Fruit fly (Drosophila melanogaster) whole organism, embryonic: ENCODE measurements around the gene fru.

Experiments used
- Adf1 ChIP-seq: fragments of 200-800 bp; sonication (Bioruptor generic); IDR thresholded peaks from 2 replicates; pipeline ENCODE4 v1.3.6; 2022; ENCODE audit warnings: missing biosample characterization, missing genetic modification characterization
- Aef1 ChIP-seq: fragments of 200-800 bp; sonication (Bioruptor generic); IDR thresholded peaks from 3 replicates; pipeline ENCODE4 v1.3.6; 2022; ENCODE audit warnings: missing biosample characterization, missing genetic modification characterization
- BtbVII ChIP-seq: fragments of 200-800 bp; sonication (Bioruptor generic); optimal IDR thresholded peaks from 3 replicates; lab custom pipeline; 2017; ENCODE audit warnings: missing biosample characterization, mild to moderate bottlenecking, missing genetic modification characterization
- CG1024 ChIP-seq: fragments of 200-800 bp; sonication (Bioruptor generic); IDR thresholded peaks from 2 replicates; pipeline ENCODE4 v1.3.6; 2022; ENCODE audit warnings: missing biosample characterization, missing genetic modification characterization
- CG10366 ChIP-seq: fragments of 200-800 bp; sonication (Bioruptor generic); IDR thresholded peaks from 2 replicates; pipeline ENCODE4 v1.3.6; 2022; ENCODE audit warnings: missing biosample characterization, missing genetic modification characterization
- CG10959 ChIP-seq: fragments of 200-800 bp; sonication (Bioruptor generic); IDR thresholded peaks from 2 replicates; pipeline ENCODE4 v1.3.6; 2022; ENCODE audit warnings: missing biosample characterization, missing genetic modification characterization
- CG11085 ChIP-seq: fragments of 200-800 bp; sonication (Bioruptor generic); IDR thresholded peaks from 2 replicates; pipeline ENCODE4 v1.3.6; 2022; ENCODE audit warnings: missing biosample characterization, missing genetic modification characterization
- CG11398 ChIP-seq: fragments of 200-800 bp; sonication (Bioruptor generic); optimal IDR thresholded peaks from 2 replicates; lab custom pipeline; 2016; ENCODE audit warnings: missing biosample characterization, missing genetic modification characterization
- CG12299 ChIP-seq: fragments of 200-800 bp; sonication (Bioruptor generic); optimal IDR thresholded peaks from 2 replicates; lab custom pipeline; 2018; ENCODE audit warnings: missing biosample characterization, mild to moderate bottlenecking, missing genetic modification characterization
- CG12942 ChIP-seq: fragments of 200-800 bp; sonication (Bioruptor generic); optimal IDR thresholded peaks from 3 replicates; lab custom pipeline; 2016; ENCODE audit warnings: missing biosample characterization, missing genetic modification characterization
- CG13894 ChIP-seq: fragments of 200-800 bp; sonication (Bioruptor generic); optimal IDR thresholded peaks from 3 replicates; lab custom pipeline; 2018; ENCODE audit warnings: missing biosample characterization, mild to moderate bottlenecking, missing genetic modification characterization, moderate library complexity
- CG14860 ChIP-seq: fragments of 200-800 bp; sonication (Bioruptor generic); IDR thresholded peaks from 3 replicates; pipeline ENCODE4 v1.3.6; 2022; ENCODE audit warnings: missing biosample characterization, missing genetic modification characterization; ENCODE audit not compliant: partially characterized antibody
- CG17612 ChIP-seq: fragments of 200-800 bp; sonication (Bioruptor generic); IDR thresholded peaks from 2 replicates; pipeline ENCODE4 v1.3.6; 2022; ENCODE audit warnings: missing biosample characterization, missing genetic modification characterization
- CG2116 ChIP-seq: fragments of 200-800 bp; sonication (Bioruptor generic); optimal IDR thresholded peaks from 3 replicates; lab custom pipeline; 2018; ENCODE audit warnings: missing biosample characterization, mild to moderate bottlenecking, missing genetic modification characterization
- CG32532 ChIP-seq: fragments of 200-800 bp; sonication (Bioruptor generic); IDR thresholded peaks from 2 replicates; pipeline ENCODE4 v1.3.6; 2022; ENCODE audit warnings: missing biosample characterization, missing genetic modification characterization
- CG34224 ChIP-seq: fragments of 200-800 bp; sonication (Bioruptor generic); IDR thresholded peaks from 3 replicates; pipeline ENCODE4 v1.3.6; 2022; ENCODE audit warnings: missing biosample characterization, missing genetic modification characterization; ENCODE audit not compliant: partially characterized antibody
- CG6175 ChIP-seq: fragments of 200-800 bp; sonication (Bioruptor generic); IDR thresholded peaks from 3 replicates; pipeline ENCODE4 v1.3.6; 2022; ENCODE audit warnings: missing biosample characterization, missing genetic modification characterization
- CG6254 ChIP-seq: fragments of 200-800 bp; sonication (Bioruptor generic); optimal IDR thresholded peaks from 3 replicates; lab custom pipeline; 2017; ENCODE audit warnings: mild to moderate bottlenecking, missing biosample characterization, missing genetic modification reagents, missing genetic modification characterization
- CG6654 ChIP-seq: fragments of 200-800 bp; sonication (Bioruptor generic); optimal IDR thresholded peaks from 2 replicates; lab custom pipeline; 2017; ENCODE audit warnings: missing biosample characterization, mild to moderate bottlenecking, missing genetic modification characterization
- CG6689 ChIP-seq: fragments of 200-800 bp; sonication (Bioruptor generic); IDR thresholded peaks from 2 replicates; pipeline ENCODE4 v1.3.6; 2022; ENCODE audit warnings: missing biosample characterization, missing genetic modification characterization
- CG7839 ChIP-seq: fragments of 200-800 bp; sonication (Bioruptor generic); optimal IDR thresholded peaks from 3 replicates; lab custom pipeline; 2018; ENCODE audit warnings: missing biosample characterization, mild to moderate bottlenecking, missing genetic modification characterization, moderate library complexity
- CG7928 ChIP-seq: fragments of 200-800 bp; sonication (Bioruptor generic); optimal IDR thresholded peaks from 2 replicates; lab custom pipeline; 2017; ENCODE audit warnings: missing biosample characterization, mild to moderate bottlenecking, missing genetic modification characterization
- CG8290 ChIP-seq, 3 experiments: fragments of 200-800 bp; sonication (Bioruptor generic); optimal IDR thresholded peaks; 2 replicates each; lab custom pipeline; 2016 to 2019; ENCODE audit warnings: missing biosample characterization in 3 of 3, missing genetic modification characterization in 3 of 3, mild to moderate bottlenecking in 2 of 3, moderate library complexity in 1 of 3
- CG9215 ChIP-seq: fragments of 200-800 bp; sonication (Bioruptor generic); IDR thresholded peaks from 2 replicates; pipeline ENCODE4 v1.3.6; 2022; ENCODE audit warnings: missing biosample characterization, missing genetic modification characterization
- CG9727 ChIP-seq: fragments of 200-800 bp; sonication (Bioruptor generic); optimal IDR thresholded peaks from 3 replicates; lab custom pipeline; 2017; ENCODE audit warnings: missing biosample characterization, mild to moderate bottlenecking, missing genetic modification characterization
- CHES-1-like ChIP-seq: fragments of 200-800 bp; sonication (Bioruptor generic); optimal IDR thresholded peaks from 2 replicates; lab custom pipeline; 2016; ENCODE audit warnings: missing biosample characterization, missing genetic modification characterization
- Chrac-16 ChIP-seq: fragments of 200-800 bp; sonication (Bioruptor generic); optimal IDR thresholded peaks from 3 replicates; lab custom pipeline; 2016; ENCODE audit warnings: missing biosample characterization, missing genetic modification characterization
- Dip2 ChIP-seq: fragments of 200-800 bp; sonication (Bioruptor generic); IDR thresholded peaks from 2 replicates; pipeline ENCODE4 v1.3.6; 2022; ENCODE audit warnings: missing biosample characterization, missing genetic modification characterization
- Doc3 ChIP-seq: fragments of 200-800 bp; sonication (Bioruptor generic); IDR thresholded peaks from 3 replicates; pipeline ENCODE4 v1.3.6; 2022; ENCODE audit warnings: missing biosample characterization, missing genetic modification characterization; ENCODE audit not compliant: partially characterized antibody
- E2f1 ChIP-seq: fragments of 200-800 bp; sonication (Bioruptor generic); IDR thresholded peaks from 2 replicates; pipeline ENCODE4 v1.3.6; 2022; ENCODE audit warnings: missing biosample characterization, missing genetic modification characterization
- H2.0 ChIP-seq: fragments of 200-800 bp; sonication (Bioruptor generic); IDR thresholded peaks from 2 replicates; pipeline ENCODE4 v1.3.6; 2022; ENCODE audit warnings: missing biosample characterization, missing genetic modification characterization
- Hr39 ChIP-seq: fragments of >200 bp; optimal IDR thresholded peaks from 2 replicates; lab custom pipeline; 2017
- Jarid2 ChIP-seq: fragments of 200-800 bp; sonication (Bioruptor generic); optimal IDR thresholded peaks from 3 replicates; lab custom pipeline; 2017; ENCODE audit warnings: mild to moderate bottlenecking, missing biosample characterization, missing genetic modification reagents, missing genetic modification characterization
- Oaz ChIP-seq: fragments of 200-800 bp; sonication (Bioruptor generic); IDR thresholded peaks from 2 replicates; pipeline ENCODE4 v1.3.6; 2022; ENCODE audit warnings: missing biosample characterization, missing genetic modification characterization
- Pdp1 ChIP-seq, 2 experiments: fragments of 200-800 bp; sonication (Bioruptor generic); optimal IDR thresholded peaks; 3 replicates each; lab custom pipeline; 2016; ENCODE audit warnings: missing biosample characterization in 2 of 2, missing genetic modification characterization in 2 of 2, mild to moderate bottlenecking in 1 of 2, moderate library complexity in 1 of 2
- Xbp1 ChIP-seq: fragments of 200-800 bp; sonication (Bioruptor generic); optimal IDR thresholded peaks from 3 replicates; lab custom pipeline; 2016; ENCODE audit warnings: missing biosample characterization, mild to moderate bottlenecking, missing genetic modification characterization
- abd-A ChIP-seq: fragments of 200-800 bp; sonication (Bioruptor generic); optimal IDR thresholded peaks from 3 replicates; lab custom pipeline; 2019; ENCODE audit warnings: missing biosample characterization, mild to moderate bottlenecking, missing genetic modification characterization, moderate library complexity
- bcd ChIP-seq: fragments of 200-800 bp; sonication (Bioruptor generic); optimal IDR thresholded peaks from 2 replicates; lab custom pipeline; 2017; ENCODE audit warnings: missing biosample characterization, mild to moderate bottlenecking, missing genetic modification characterization
- cwo ChIP-seq: fragments of 200-800 bp; sonication (Bioruptor generic); optimal IDR thresholded peaks from 3 replicates; lab custom pipeline; 2017; ENCODE audit warnings: missing biosample characterization, missing genetic modification characterization, mild to moderate bottlenecking, moderate library complexity, missing genetic modification reagents
- disco-r ChIP-seq: fragments of 200-800 bp; sonication (Bioruptor generic); optimal IDR thresholded peaks from 2 replicates; lab custom pipeline; 2016; ENCODE audit warnings: missing biosample characterization, missing genetic modification characterization
- inv ChIP-seq: fragments of 200-800 bp; sonication (Bioruptor generic); IDR thresholded peaks from 2 replicates; pipeline ENCODE4 v1.3.6; 2022; ENCODE audit warnings: missing biosample characterization, missing genetic modification characterization; ENCODE audit not compliant: partially characterized antibody
- kni ChIP-seq: fragments of 200-800 bp; sonication (Bioruptor generic); optimal IDR thresholded peaks from 3 replicates; lab custom pipeline; 2017; ENCODE audit warnings: mild to moderate bottlenecking, missing biosample characterization, missing genetic modification reagents, missing genetic modification characterization
- mam ChIP-seq: fragments of 200-800 bp; sonication (Bioruptor generic); optimal IDR thresholded peaks from 3 replicates; lab custom pipeline; 2016; ENCODE audit warnings: missing biosample characterization, missing genetic modification characterization
- rib ChIP-seq: fragments of 200-800 bp; sonication (Bioruptor generic); IDR thresholded peaks from 2 replicates; pipeline ENCODE4 v1.3.6; 2022; ENCODE audit warnings: missing biosample characterization, missing genetic modification characterization
- ssp ChIP-seq: fragments of 200-800 bp; sonication (Bioruptor generic); IDR thresholded peaks from 2 replicates; pipeline ENCODE4 v1.3.6; 2022; ENCODE audit warnings: missing biosample characterization, missing genetic modification characterization
- tll ChIP-seq, 2 experiments: fragments of 200-800 bp in 1 of 2; fragments of >200 bp in 1 of 2; sonication (Bioruptor generic) in 1 of 2; optimal IDR thresholded peaks; 2 replicates each; lab custom pipeline; 2017 to 2019; ENCODE audit warnings: missing biosample characterization in 2 of 2, missing genetic modification characterization in 2 of 2, mild to moderate bottlenecking in 1 of 2, moderate library complexity in 1 of 2
- twi ChIP-seq: fragments of 200-800 bp; optimal IDR thresholded peaks from 2 replicates; lab custom pipeline; 2019; ENCODE audit warnings: missing biosample characterization, mild to moderate bottlenecking, missing genetic modification characterization, moderate library complexity
- tx ChIP-seq: fragments of 200-800 bp; sonication (Bioruptor generic); optimal IDR thresholded peaks from 2 replicates; lab custom pipeline; 2016; ENCODE audit warnings: missing biosample characterization, missing genetic modification characterization
- usp ChIP-seq: fragments of >200 bp; optimal IDR thresholded peaks from 2 replicates; lab custom pipeline; 2017; ENCODE audit warnings: missing biosample characterization, missing genetic modification characterization

fru gene

DNA sequence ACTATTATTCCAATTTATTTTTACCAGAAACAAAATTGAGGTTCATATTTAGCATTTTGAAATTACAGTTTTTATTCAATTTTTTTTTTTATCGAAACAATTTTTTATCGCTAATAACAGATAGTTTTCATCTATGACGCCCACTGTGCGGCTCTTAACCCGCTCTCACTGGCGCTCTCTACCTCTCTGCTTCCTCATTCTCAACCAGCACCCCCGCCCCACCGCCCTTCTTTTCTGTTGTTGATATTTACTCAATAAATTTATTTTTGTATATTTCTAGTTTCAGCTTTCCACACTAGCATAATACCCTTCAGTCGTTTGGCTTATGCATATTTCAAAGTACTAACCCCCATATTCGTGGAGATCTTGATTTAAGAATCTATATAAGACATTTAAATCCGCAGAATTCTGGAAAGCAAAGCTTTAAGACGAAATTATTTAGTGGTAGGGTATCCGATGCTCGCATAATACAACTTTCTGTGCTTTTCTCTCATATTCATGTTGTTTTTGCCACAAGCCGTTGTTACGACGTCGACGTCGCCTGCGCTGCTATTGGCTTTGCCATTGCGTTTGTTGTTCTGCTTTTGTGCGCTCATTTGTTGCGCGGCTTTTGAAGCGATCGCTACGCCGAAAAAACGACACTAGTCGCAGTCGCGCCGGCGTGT lies 38.6 kb upstream of the fru start (continued):
- TF ChIP-seq CG12942 (GFP tag; lab: Kevin White, UChicago) (peak; percentile 97), CG9215 (peak; percentile 92), CG6254 (peak; percentile 92), CG1024 (peak; percentile 88), CG17612 (peak; percentile 92), E2f1 (GFP tag; lab: Robert Waterston, UW) (peak; percentile 95), bcd (GFP tag; lab: Kevin White, UChicago) (peak; percentile 98), Dip2 (GFP tag; lab: Robert Waterston, UW) (0 out of 2 replicates have a peak, but pooled peaks have one; percentile 21), abd-A (tag; lab: Kevin White, UChicago) (peak; percentile 98), Adf1 (GFP tag; lab: Robert Waterston, UW) (peak; percentile 95), Chrac-16 (GFP tag; lab: Kevin White, UChicago) (peak; percentile 96), CG6175 (GFP tag; lab: Robert Waterston, UW) (peak; percentile 94), Doc3 (GFP tag; lab: Robert Waterston, UW) (no peak), CG32532 (GFP tag; lab: Robert Waterston, UW) (peak; percentile 93), cwo (GFP tag; lab: Kevin White, UChicago) (peak; percentile 92), kni (GFP tag; lab: Kevin White, UChicago) (peak; percentile 98), CG9727 (peak; percentile 98), CG13894 (tag; lab: Kevin White, UChicago) (peak; percentile 93), Aef1 (GFP tag; lab: Robert Waterston, UW) (peak; percentile 95), CG2116 (GFP tag; lab: Kevin White, UChicago) (peak; percentile 80), CG34224 (GFP tag; lab: Robert Waterston, UW) (no peak; the same call in none of the 3 replicates), usp (no peak), CG11085 (peak; percentile 91), CG7928 (GFP tag; lab: Kevin White, UChicago) (peak; percentile 76), tx (GFP tag; lab: Kevin White, UChicago) (peak; percentile 95), CG10366 (GFP tag; lab: Robert Waterston, UW) (peak; percentile 91), mam (peak; percentile 96), CG8290 (GFP tag; optimal IDR thresholded peaks at IDR 0.05; lab: Kevin White, UChicago) (peak; percentile 93), CG8290 (tag; optimal IDR thresholded peaks at IDR 0.05; lab: Kevin White, UChicago) (peak; percentile 91 to 92), CG6689 (GFP tag; lab: Robert Waterston, UW) (peak; percentile 95), CG11398 (GFP tag; lab: Kevin White, UChicago) (peak; percentile 96), CHES-1-like (GFP tag; lab: Kevin White, UChicago) (peak; percentile 97), disco-r (GFP tag; lab: Kevin White, UChicago) (peak; percentile 96), Hr39 (no peak), twi (peak; percentile 94), CG6654 (peak; percentile 85), CG7839 (peak; percentile 97), Xbp1 (GFP tag; lab: Kevin White, UChicago) (peak; percentile 97), CG12299 (peak; percentile 88), Pdp1 (GFP tag; optimal IDR thresholded peaks at IDR 0.05; lab: Kevin White, UChicago) (peak; percentile 97), CG14860 (GFP tag; lab: Robert Waterston, UW) (no peak), rib (GFP tag; lab: Robert Waterston, UW) (peak; percentile 93), Oaz (GFP tag; lab: Robert Waterston, UW) (peak; percentile 81), BtbVII (GFP tag; lab: Kevin White, UChicago) (peak; percentile 96), inv (GFP tag; lab: Robert Waterston, UW) (no peak), CG10959 (GFP tag; lab: Robert Waterston, UW) (peak; percentile 91), Jarid2 (GFP tag; lab: Kevin White, UChicago) (peak; percentile 83), H2.0 (GFP tag; lab: Robert Waterston, UW) (peak; percentile 88), tll (GFP tag; optimal IDR thresholded peaks at IDR 0.05; lab: Kevin White, UChicago) (no peak), ssp (GFP tag; lab: Robert Waterston, UW) (peak; percentile 90)
